Worm (Caenorhabditis elegans) whole organism, L1 larva: ENCODE results near the gene clec-2.

Experiments
- C16A3.4 ChIP-seq: fragments of 150-350 bp; optimal IDR thresholded peaks from 2 replicates; lab custom pipeline; 2014; ENCODE audit warnings: missing biosample characterization, missing genetic modification characterization
- blmp-1 ChIP-seq: fragments of 150-350 bp; optimal IDR thresholded peaks from 2 replicates; lab custom pipeline; 2014; ENCODE audit warnings: missing biosample characterization, missing genetic modification characterization
- ceh-82 ChIP-seq, 3 experiments: fragments of 150-350 bp in 1 of 3; sonication (generic microtip) in 2 of 3; optimal IDR thresholded peaks; 2 replicates each; lab custom pipeline; 2014 to 2017; ENCODE audit warnings: missing biosample characterization in 3 of 3, missing genetic modification characterization in 3 of 3
- ceh-88 ChIP-seq: fragments of 200-800 bp; sonication (Bioruptor generic); IDR thresholded peaks from 2 replicates; pipeline ENCODE4 v1.3.6; 2022; ENCODE audit warnings: missing genetic modification characterization, missing compliant biosample characterization
- efl-1 ChIP-seq, 4 experiments: fragments of 150-350 bp; optimal IDR thresholded peaks in 3 of 4; peaks in 1 of 4; 1 replicate in 1 of 4; 2 replicates in 3 of 4; lab custom pipeline; 2014; ENCODE audit warnings: missing biosample characterization in 2 of 4, missing genetic modification characterization in 2 of 4, missing genetic modification reagents in 2 of 4
- elt-2 ChIP-seq: sonication (generic microtip); optimal IDR thresholded peaks from 2 replicates; lab custom pipeline; 2016; ENCODE audit warnings: missing genetic modification characterization, mild to moderate bottlenecking, inconsistent platforms, missing compliant biosample characterization, missing genetic modification reagents
- elt-3 ChIP-seq, 6 experiments: fragments of 150-350 bp in 1 of 6; sonication (generic microtip); optimal IDR thresholded peaks; 2 replicates each; lab custom pipeline; 2017 to 2018; ENCODE audit warnings: missing biosample characterization in 6 of 6, missing genetic modification characterization in 6 of 6, inconsistent platforms in 1 of 6
- fos-1 ChIP-seq: fragments of 150-350 bp; optimal IDR thresholded peaks from 2 replicates; lab custom pipeline; 2014; ENCODE audit warnings: missing biosample characterization, missing genetic modification characterization
- grh-1 ChIP-seq: fragments of 200-800 bp; sonication (Bioruptor generic); IDR thresholded peaks from 2 replicates; pipeline ENCODE4 v1.3.6; 2022; ENCODE audit warnings: missing genetic modification reagents, missing genetic modification characterization, missing compliant biosample characterization
- jun-1 ChIP-seq: fragments of 150-350 bp; optimal IDR thresholded peaks from 2 replicates; lab custom pipeline; 2014; ENCODE audit warnings: missing biosample characterization, missing genetic modification reagents, missing genetic modification characterization
- lin-14 ChIP-seq: fragments of 200-800 bp; sonication (Bioruptor generic); optimal IDR thresholded peaks from 2 replicates; lab custom pipeline; 2018; ENCODE audit warnings: mild to moderate bottlenecking, missing genetic modification characterization, moderate library complexity, missing compliant biosample characterization
- lir-3 ChIP-seq: sonication (generic microtip); optimal IDR thresholded peaks from 2 replicates; lab custom pipeline; 2016; ENCODE audit warnings: mild to moderate bottlenecking, missing genetic modification characterization, moderate library complexity, missing compliant biosample characterization; ENCODE audit not compliant: poor library complexity
- lsy-2 ChIP-seq, 2 experiments: fragments of 150-350 bp; optimal IDR thresholded peaks; 2 replicates each; lab custom pipeline; 2014; ENCODE audit warnings: missing biosample characterization in 2 of 2, missing genetic modification characterization in 2 of 2
- mdl-1 ChIP-seq, 2 experiments: fragments of 150-350 bp; optimal IDR thresholded peaks; 2 replicates each; lab custom pipeline; 2014 to 2017; ENCODE audit warnings: missing biosample characterization in 2 of 2, missing genetic modification characterization in 2 of 2, inconsistent platforms in 1 of 2
- mep-1 ChIP-seq: fragments of 150-350 bp; optimal IDR thresholded peaks from 2 replicates; lab custom pipeline; 2014; ENCODE audit warnings: missing biosample characterization, missing genetic modification characterization
- nhr-12 ChIP-seq: sonication (generic microtip); optimal IDR thresholded peaks from 2 replicates; lab custom pipeline; 2017; ENCODE audit warnings: missing biosample characterization, missing genetic modification characterization
- nhr-19 ChIP-seq: fragments of 200-800 bp; sonication (Bioruptor generic); conservative IDR thresholded peaks from 2 replicates; pipeline ENCODE4 v1.3.6; 2022; ENCODE audit warnings: missing genetic modification characterization, missing compliant biosample characterization
- nhr-20 ChIP-seq: sonication (generic microtip); optimal IDR thresholded peaks from 2 replicates; lab custom pipeline; 2016; ENCODE audit warnings: mild to moderate bottlenecking, missing genetic modification characterization, missing compliant biosample characterization
- nhr-76 ChIP-seq: sonication (generic microtip); optimal IDR thresholded peaks from 2 replicates; lab custom pipeline; 2017; ENCODE audit warnings: missing biosample characterization, missing genetic modification characterization
- nhr-77 ChIP-seq: fragments of 150-350 bp; optimal IDR thresholded peaks from 2 replicates; lab custom pipeline; 2014; ENCODE audit warnings: missing biosample characterization, missing genetic modification characterization
- nhr-85 ChIP-seq: sonication (generic microtip); peaks from one replicate; lab custom pipeline; 2016; ENCODE audit warnings: missing genetic modification characterization, inconsistent platforms, missing compliant biosample characterization
- rnt-1 ChIP-seq: sonication (generic microtip); optimal IDR thresholded peaks from 2 replicates; lab custom pipeline; 2016; ENCODE audit warnings: mild to moderate bottlenecking, missing genetic modification characterization, moderate library complexity, missing compliant biosample characterization
- skn-1 ChIP-seq: fragments of 150-350 bp; optimal IDR thresholded peaks from 2 replicates; lab custom pipeline; 2014; ENCODE audit warnings: missing biosample characterization, missing genetic modification characterization
- snpc-4 ChIP-seq: fragments of 150-350 bp; optimal IDR thresholded peaks from 2 replicates; lab custom pipeline; 2014; ENCODE audit warnings: missing biosample characterization, missing genetic modification characterization
- snu-23 ChIP-seq: sonication (generic microtip); optimal IDR thresholded peaks from 2 replicates; lab custom pipeline; 2016; ENCODE audit warnings: missing genetic modification characterization, missing compliant biosample characterization
- sox-4 ChIP-seq: sonication (generic microtip); optimal IDR thresholded peaks from 2 replicates; lab custom pipeline; 2016; ENCODE audit warnings: missing genetic modification characterization, missing compliant biosample characterization
- sup-37 ChIP-seq: fragments of 200-800 bp; sonication (Bioruptor generic); optimal IDR thresholded peaks from 2 replicates; lab custom pipeline; 2018; ENCODE audit warnings: mild to moderate bottlenecking, missing genetic modification characterization, missing compliant biosample characterization
- tlp-1 ChIP-seq: fragments of 150-350 bp; optimal IDR thresholded peaks from 2 replicates; lab custom pipeline; 2014; ENCODE audit warnings: missing biosample characterization, missing genetic modification characterization
- unc-30 ChIP-seq: sonication (generic microtip); optimal IDR thresholded peaks from 2 replicates; lab custom pipeline; 2017; ENCODE audit warnings: missing biosample characterization, missing genetic modification characterization
- unc-86 ChIP-seq: sonication (generic microtip); optimal IDR thresholded peaks from 2 replicates; lab custom pipeline; 2016; ENCODE audit warnings: missing genetic modification characterization, missing compliant biosample characterization
- xbp-1 ChIP-seq: sonication (generic microtip); optimal IDR thresholded peaks from 2 replicates; lab custom pipeline; 2016; ENCODE audit warnings: missing genetic modification characterization, missing compliant biosample characterization

clec-2 gene

DNA sequence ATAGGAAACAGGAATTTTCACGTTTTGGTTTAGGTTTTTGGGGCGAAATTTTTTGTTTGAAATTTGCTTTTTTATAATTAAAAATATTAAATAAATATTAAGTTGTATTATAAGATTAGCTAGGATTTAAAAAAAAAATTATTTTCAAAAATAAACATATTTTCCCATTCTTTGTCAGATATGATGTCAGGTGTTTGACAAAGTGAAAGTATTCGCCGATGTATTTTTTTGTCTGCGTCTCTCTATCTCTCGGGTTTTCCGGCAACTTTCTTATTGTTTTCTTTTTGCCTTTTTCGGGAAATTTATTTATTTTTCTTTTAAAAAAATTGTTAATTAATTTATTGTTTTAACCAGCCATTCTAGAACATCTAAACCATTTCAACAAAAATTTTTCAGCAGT lies 7.2 kb upstream of the clec-2 start:
- TF ChIP-seq nhr-85 (tag; lab: Kevin White, UChicago) = peak; percentile 57
- TF ChIP-seq nhr-77 = no peak
- TF ChIP-seq lin-14 (GFP tag; lab: Kevin White, UChicago) = peak; percentile 29
- TF ChIP-seq blmp-1 (tag; lab: Kevin White, UChicago) = peak; percentile 91
- TF ChIP-seq, all 84 proteins: peak for 3

DNA sequence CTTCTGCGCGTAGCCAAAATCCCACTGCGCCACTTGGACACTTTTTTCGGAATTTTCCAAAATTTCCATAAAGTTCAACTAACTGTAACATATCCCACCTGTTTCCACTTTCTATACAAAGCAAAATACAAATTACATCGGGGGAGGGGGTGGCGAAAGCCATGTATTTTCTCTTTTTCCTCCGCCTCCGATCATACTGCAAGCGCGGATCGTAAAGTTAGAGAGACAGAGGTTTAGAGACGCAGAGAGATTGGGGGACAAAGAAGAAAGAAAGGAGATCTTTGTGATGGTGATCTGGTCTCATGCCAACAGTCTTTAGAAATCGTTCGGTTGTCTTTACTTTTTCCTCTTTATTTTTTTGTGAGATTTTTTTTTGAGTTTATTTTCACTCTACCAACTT lies 5.0 kb upstream of the clec-2 start:
- TF ChIP-seq C16A3.4 (tag; lab: Kevin White, UChicago) (peak; percentile 7), snu-23 (peak; percentile 21), elt-3 (tag; optimal IDR thresholded peaks at IDR 0.05; lab: Kevin White, UChicago) (peak in 1 of 6 experiments; percentile 31), efl-1 (optimal IDR thresholded peaks at IDR 0.05; lab: Kevin White, UChicago) (no peak), efl-1 (GFP tag; optimal IDR thresholded peaks at IDR 0.05 in 1 of 2; lab: Kevin White, UChicago) (peak in 1 of 2 experiments; percentile 8), nhr-20 (no peak), blmp-1 (tag; lab: Kevin White, UChicago) (peak; percentile 98), skn-1 (tag; lab: Kevin White, UChicago) (no peak), mep-1 (tag; lab: Kevin White, UChicago) (peak; percentile 23)

DNA sequence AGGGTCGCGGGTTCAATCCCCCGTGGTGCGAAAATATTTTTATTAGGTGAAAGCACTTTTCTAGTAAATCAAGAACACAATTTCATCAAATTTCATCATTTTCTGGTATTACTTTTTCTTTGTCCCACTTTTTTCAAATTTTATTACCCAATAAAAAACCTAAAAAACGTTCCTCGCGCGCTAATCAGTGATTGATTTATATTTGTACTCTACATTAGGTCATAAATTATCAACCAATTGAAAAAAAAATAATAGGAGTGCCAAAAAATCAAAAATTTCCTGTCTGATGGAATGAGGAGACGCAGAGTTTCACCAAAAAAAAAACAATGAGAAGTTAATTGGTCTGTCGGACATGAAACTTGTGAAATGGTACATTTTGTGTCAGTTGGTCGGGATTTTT lies 1.4 kb upstream of the clec-2 start:
- TF ChIP-seq mdl-1 (tag; optimal IDR thresholded peaks at IDR 0.05; lab: Kevin White, UChicago) (no peak), sup-37 (no peak), sox-4 (tag; lab: Kevin White, UChicago) (no peak)

DNA sequence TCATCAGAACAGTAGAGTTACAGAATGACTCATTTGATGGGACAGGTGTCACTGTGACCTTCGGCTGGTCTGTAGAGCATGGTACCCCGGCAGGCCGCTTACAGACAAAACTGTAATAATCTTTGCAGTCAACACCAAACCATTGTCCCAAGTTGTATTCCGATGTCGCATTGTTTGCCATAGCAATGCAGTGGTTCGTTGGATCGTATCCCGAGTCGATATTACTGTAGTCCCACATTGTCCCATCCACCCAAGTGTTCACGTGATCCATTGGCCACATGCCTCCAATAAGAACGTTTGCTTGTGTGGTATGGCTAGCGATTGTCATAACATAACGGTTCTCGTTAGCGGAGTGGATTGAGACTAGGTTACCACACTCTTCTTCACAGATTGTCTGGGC lies 2.3 kb downstream of the clec-2 start:
- no peak for TF ChIP-seq fos-1 (tag; lab: Kevin White, UChicago)
- TF ChIP-seq nhr-12 = no peak
- TF ChIP-seq sox-4 (tag; lab: Kevin White, UChicago) = no peak

DNA sequence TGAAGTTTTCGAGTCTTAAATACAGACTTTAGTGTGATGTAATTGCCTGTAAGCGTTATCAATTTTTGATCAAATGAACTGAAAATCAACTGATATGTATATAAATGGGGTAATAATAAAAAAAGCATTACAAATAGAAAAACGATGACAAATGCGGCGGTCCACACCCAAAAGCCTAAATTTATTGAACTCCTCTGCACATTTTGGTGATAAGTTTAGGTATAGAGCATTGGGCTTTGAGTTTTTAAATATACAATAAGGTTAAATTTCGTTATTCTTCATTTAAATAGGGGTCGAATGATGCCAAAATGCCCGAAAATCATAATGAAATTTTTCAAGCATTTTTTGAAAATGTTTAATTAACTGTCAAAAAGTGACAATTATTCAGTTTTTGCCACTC lies 3.4 kb downstream of the clec-2 start, which contains the start of gene clec-3:
TSS of gene clec-3 (minus strand) at position 101 of the 400 bp plus-strand sequence.
- TF ChIP-seq efl-1 (optimal IDR thresholded peaks at IDR 0.05; lab: Kevin White, UChicago) = no peak
- TF ChIP-seq efl-1 (GFP tag; optimal IDR thresholded peaks at IDR 0.05 in 1 of 2; lab: Kevin White, UChicago) = no peak
- TF ChIP-seq nhr-76 (tag; lab: Kevin White, UChicago) = no peak
- no peak for TF ChIP-seq ceh-82 (tag; optimal IDR thresholded peaks at IDR 0.05; lab: Kevin White, UChicago)
- TF ChIP-seq grh-1 (GFP tag; lab: Robert Waterston, UW) = no peak
- TF ChIP-seq lsy-2 (tag; optimal IDR thresholded peaks at IDR 0.05; lab: Kevin White, UChicago) = no peak
- TF ChIP-seq snpc-4 (tag; lab: Kevin White, UChicago) = no peak
- no peak for TF ChIP-seq nhr-19
- no peak for TF ChIP-seq jun-1
- TF ChIP-seq unc-86 (tag; lab: Kevin White, UChicago) = no peak
- TF ChIP-seq rnt-1 = no peak
- TF ChIP-seq blmp-1 (tag; lab: Kevin White, UChicago) = no peak
- no peak for TF ChIP-seq xbp-1 (tag; lab: Kevin White, UChicago)
- no peak for TF ChIP-seq mep-1 (tag; lab: Kevin White, UChicago)
- no peak for TF ChIP-seq nhr-85 (tag; lab: Kevin White, UChicago)
- no peak for TF ChIP-seq ceh-88 (GFP tag; lab: Robert Waterston, UW)
- no peak for TF ChIP-seq C16A3.4 (tag; lab: Kevin White, UChicago)
- no peak for TF ChIP-seq unc-30 (tag; lab: Kevin White, UChicago)

DNA sequence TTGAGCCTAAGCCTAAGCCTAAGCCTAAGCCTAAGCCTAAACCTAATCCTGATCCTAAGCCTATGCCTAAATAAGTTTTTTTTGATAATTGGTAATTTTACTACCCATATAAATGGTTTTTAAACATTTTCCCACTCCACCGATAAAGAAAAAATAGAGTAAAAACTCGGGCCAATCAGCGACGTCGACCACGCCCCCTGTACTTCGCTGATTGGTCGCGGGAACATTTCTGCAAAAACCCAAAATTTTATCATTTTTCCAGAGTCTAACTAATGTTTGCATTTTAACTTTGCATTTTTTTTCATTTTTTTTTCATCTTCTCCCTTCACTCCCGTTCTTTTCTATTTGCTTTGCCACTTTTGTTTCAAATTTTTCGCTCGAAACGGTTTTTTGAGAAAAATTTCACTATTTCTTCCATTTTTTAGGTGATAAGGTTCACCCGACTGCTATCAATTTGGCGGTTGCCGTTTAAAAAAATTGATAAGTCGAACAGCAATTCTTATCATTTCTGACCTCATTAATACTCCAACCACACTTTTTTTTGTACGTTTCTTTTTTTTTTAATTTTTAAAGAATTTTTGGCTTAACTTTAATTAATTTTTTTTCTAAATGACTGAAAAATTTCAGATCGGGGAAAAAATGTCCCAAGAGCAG lies 8.9 kb downstream of the clec-2 start, which contains the start of gene C41H7.2:
TSS of gene C41H7.2 (plus strand) at position 622 of the 654 bp plus-strand sequence.
- TF ChIP-seq snu-23 (no peak), elt-2 (tag; lab: Kevin White, UChicago) (peak; percentile 78), lir-3 (tag; lab: Kevin White, UChicago) (no peak), rnt-1 (no peak), tlp-1 (tag; lab: Kevin White, UChicago) (peak; percentile 40)
